Worm (Caenorhabditis elegans) whole organism, L1 larva: ENCODE data around the gene mrps-33.

Experiments
- C04F5.9 ChIP-seq: sonication (generic microtip); optimal IDR thresholded peaks from 2 replicates; lab custom pipeline; 2016; ENCODE audit warnings: missing genetic modification characterization, missing compliant biosample characterization
- C16A3.4 ChIP-seq: fragments of 150-350 bp; optimal IDR thresholded peaks from 2 replicates; lab custom pipeline; 2014; ENCODE audit warnings: missing biosample characterization, missing genetic modification characterization
- F16B12.6 ChIP-seq: fragments of 150-350 bp; optimal IDR thresholded peaks from 2 replicates; lab custom pipeline; 2014; ENCODE audit warnings: missing biosample characterization, missing genetic modification characterization
- aha-1 ChIP-seq: fragments of 150-350 bp; optimal IDR thresholded peaks from 2 replicates; lab custom pipeline; 2014; ENCODE audit warnings: missing biosample characterization, missing genetic modification characterization
- ceh-8 ChIP-seq: fragments of 200-800 bp; sonication (Bioruptor generic); optimal IDR thresholded peaks from 2 replicates; lab custom pipeline; 2018; ENCODE audit warnings: mild to moderate bottlenecking, missing genetic modification characterization, moderate library complexity, missing compliant biosample characterization
- ces-1 ChIP-seq: fragments of 150-350 bp; optimal IDR thresholded peaks from 2 replicates; lab custom pipeline; 2014; ENCODE audit warnings: missing biosample characterization, missing genetic modification reagents, missing genetic modification characterization
- dpl-1 ChIP-seq, 3 experiments: fragments of 150-350 bp in 2 of 3; sonication (generic microtip) in 1 of 3; optimal IDR thresholded peaks; 2 replicates each; lab custom pipeline; 2014 to 2017; ENCODE audit warnings: missing biosample characterization in 3 of 3, missing genetic modification characterization in 3 of 3, missing genetic modification reagents in 3 of 3
- egl-13 ChIP-seq: sonication (generic microtip); optimal IDR thresholded peaks from 2 replicates; lab custom pipeline; 2016; ENCODE audit warnings: missing genotype, missing genetic modification reagents, missing genetic modification characterization, missing compliant biosample characterization
- egl-27 ChIP-seq, 2 experiments: fragments of 150-350 bp in 1 of 2; sonication (generic microtip); optimal IDR thresholded peaks; 3 replicates each; lab custom pipeline; 2017 to 2018; ENCODE audit warnings: missing biosample characterization in 2 of 2, missing genetic modification characterization in 2 of 2, missing genetic modification reagents in 2 of 2
- elt-2 ChIP-seq: sonication (generic microtip); optimal IDR thresholded peaks from 2 replicates; lab custom pipeline; 2016; ENCODE audit warnings: missing genetic modification characterization, mild to moderate bottlenecking, inconsistent platforms, missing compliant biosample characterization, missing genetic modification reagents
- fkh-10 ChIP-seq: sonication (generic microtip); optimal IDR thresholded peaks from 2 replicates; lab custom pipeline; 2017; ENCODE audit warnings: missing biosample characterization, missing genetic modification reagents, missing genetic modification characterization
- fkh-8 ChIP-seq: sonication (generic microtip); optimal IDR thresholded peaks from 2 replicates; lab custom pipeline; 2016; ENCODE audit warnings: mild to moderate bottlenecking, missing genetic modification characterization, missing compliant biosample characterization
- fos-1 ChIP-seq: fragments of 150-350 bp; optimal IDR thresholded peaks from 2 replicates; lab custom pipeline; 2014; ENCODE audit warnings: missing biosample characterization, missing genetic modification characterization
- grh-1 ChIP-seq: fragments of 200-800 bp; sonication (Bioruptor generic); IDR thresholded peaks from 2 replicates; pipeline ENCODE4 v1.3.6; 2022; ENCODE audit warnings: missing genetic modification reagents, missing genetic modification characterization, missing compliant biosample characterization
- hpl-2 ChIP-seq: fragments of 150-350 bp; optimal IDR thresholded peaks from 2 replicates; lab custom pipeline; 2014; ENCODE audit warnings: missing biosample characterization, missing genetic modification reagents, missing genetic modification characterization
- isw-1 ChIP-seq: fragments of 200-800 bp; sonication (Bioruptor generic); IDR thresholded peaks from 2 replicates; pipeline ENCODE4 v1.3.6; 2022; ENCODE audit warnings: missing genetic modification characterization, missing compliant biosample characterization
- lin-13 ChIP-seq: fragments of 150-350 bp; optimal IDR thresholded peaks from 2 replicates; lab custom pipeline; 2014; ENCODE audit warnings: missing biosample characterization, missing genetic modification reagents, missing genetic modification characterization
- lin-14 ChIP-seq: fragments of 200-800 bp; sonication (Bioruptor generic); optimal IDR thresholded peaks from 2 replicates; lab custom pipeline; 2018; ENCODE audit warnings: mild to moderate bottlenecking, missing genetic modification characterization, moderate library complexity, missing compliant biosample characterization
- lin-15B ChIP-seq: fragments of 150-350 bp; sonication (generic microtip); optimal IDR thresholded peaks from 3 replicates; lab custom pipeline; 2014; ENCODE audit warnings: missing biosample characterization, missing genetic modification characterization
- lir-3 ChIP-seq: sonication (generic microtip); optimal IDR thresholded peaks from 2 replicates; lab custom pipeline; 2016; ENCODE audit warnings: mild to moderate bottlenecking, missing genetic modification characterization, moderate library complexity, missing compliant biosample characterization; ENCODE audit not compliant: poor library complexity
- lsy-2 ChIP-seq, 2 experiments: fragments of 150-350 bp; optimal IDR thresholded peaks; 2 replicates each; lab custom pipeline; 2014; ENCODE audit warnings: missing biosample characterization in 2 of 2, missing genetic modification characterization in 2 of 2
- mdl-1 ChIP-seq, 2 experiments: fragments of 150-350 bp; optimal IDR thresholded peaks; 2 replicates each; lab custom pipeline; 2014 to 2017; ENCODE audit warnings: missing biosample characterization in 2 of 2, missing genetic modification characterization in 2 of 2, inconsistent platforms in 1 of 2
- mep-1 ChIP-seq: fragments of 150-350 bp; optimal IDR thresholded peaks from 2 replicates; lab custom pipeline; 2014; ENCODE audit warnings: missing biosample characterization, missing genetic modification characterization
- nhr-11 ChIP-seq: fragments of 150-350 bp; optimal IDR thresholded peaks from 2 replicates; lab custom pipeline; 2014; ENCODE audit warnings: missing biosample characterization, missing genetic modification characterization
- nhr-12 ChIP-seq: sonication (generic microtip); optimal IDR thresholded peaks from 2 replicates; lab custom pipeline; 2017; ENCODE audit warnings: missing biosample characterization, missing genetic modification characterization
- nhr-19 ChIP-seq: fragments of 200-800 bp; sonication (Bioruptor generic); conservative IDR thresholded peaks from 2 replicates; pipeline ENCODE4 v1.3.6; 2022; ENCODE audit warnings: missing genetic modification characterization, missing compliant biosample characterization
- nhr-20 ChIP-seq: sonication (generic microtip); optimal IDR thresholded peaks from 2 replicates; lab custom pipeline; 2016; ENCODE audit warnings: mild to moderate bottlenecking, missing genetic modification characterization, missing compliant biosample characterization
- nhr-71 ChIP-seq: sonication (generic microtip); optimal IDR thresholded peaks from 2 replicates; lab custom pipeline; 2016; ENCODE audit warnings: mild to moderate bottlenecking, missing genetic modification characterization, moderate library complexity, missing compliant biosample characterization
- nhr-77 ChIP-seq: fragments of 150-350 bp; optimal IDR thresholded peaks from 2 replicates; lab custom pipeline; 2014; ENCODE audit warnings: missing biosample characterization, missing genetic modification characterization
- nhr-85 ChIP-seq: sonication (generic microtip); peaks from one replicate; lab custom pipeline; 2016; ENCODE audit warnings: missing genetic modification characterization, inconsistent platforms, missing compliant biosample characterization
- rnt-1 ChIP-seq: sonication (generic microtip); optimal IDR thresholded peaks from 2 replicates; lab custom pipeline; 2016; ENCODE audit warnings: mild to moderate bottlenecking, missing genetic modification characterization, moderate library complexity, missing compliant biosample characterization
- skn-1 ChIP-seq: fragments of 150-350 bp; optimal IDR thresholded peaks from 2 replicates; lab custom pipeline; 2014; ENCODE audit warnings: missing biosample characterization, missing genetic modification characterization
- snpc-4 ChIP-seq: fragments of 150-350 bp; optimal IDR thresholded peaks from 2 replicates; lab custom pipeline; 2014; ENCODE audit warnings: missing biosample characterization, missing genetic modification characterization
- snu-23 ChIP-seq: sonication (generic microtip); optimal IDR thresholded peaks from 2 replicates; lab custom pipeline; 2016; ENCODE audit warnings: missing genetic modification characterization, missing compliant biosample characterization
- sptf-1 ChIP-seq: fragments of 150-350 bp; optimal IDR thresholded peaks from 2 replicates; lab custom pipeline; 2014; ENCODE audit warnings: missing biosample characterization, missing genetic modification characterization
- unc-130 ChIP-seq: fragments of 150-350 bp; optimal IDR thresholded peaks from 2 replicates; lab custom pipeline; 2017; ENCODE audit warnings: missing biosample characterization, missing genetic modification characterization, inconsistent platforms
- unc-30 ChIP-seq: sonication (generic microtip); optimal IDR thresholded peaks from 2 replicates; lab custom pipeline; 2017; ENCODE audit warnings: missing biosample characterization, missing genetic modification characterization
- unc-86 ChIP-seq: sonication (generic microtip); optimal IDR thresholded peaks from 2 replicates; lab custom pipeline; 2016; ENCODE audit warnings: missing genetic modification characterization, missing compliant biosample characterization
- xbp-1 ChIP-seq: sonication (generic microtip); optimal IDR thresholded peaks from 2 replicates; lab custom pipeline; 2016; ENCODE audit warnings: missing genetic modification characterization, missing compliant biosample characterization
- zip-4 ChIP-seq: fragments of 200-800 bp; sonication (Bioruptor generic); optimal IDR thresholded peaks from 2 replicates; lab custom pipeline; 2018; ENCODE audit warnings: mild to moderate bottlenecking, missing genetic modification characterization, moderate library complexity, missing compliant biosample characterization
- ztf-4 ChIP-seq: fragments of 150-350 bp; optimal IDR thresholded peaks from 2 replicates; lab custom pipeline; 2014; ENCODE audit warnings: missing biosample characterization, missing genetic modification characterization

mrps-33 gene

DNA sequence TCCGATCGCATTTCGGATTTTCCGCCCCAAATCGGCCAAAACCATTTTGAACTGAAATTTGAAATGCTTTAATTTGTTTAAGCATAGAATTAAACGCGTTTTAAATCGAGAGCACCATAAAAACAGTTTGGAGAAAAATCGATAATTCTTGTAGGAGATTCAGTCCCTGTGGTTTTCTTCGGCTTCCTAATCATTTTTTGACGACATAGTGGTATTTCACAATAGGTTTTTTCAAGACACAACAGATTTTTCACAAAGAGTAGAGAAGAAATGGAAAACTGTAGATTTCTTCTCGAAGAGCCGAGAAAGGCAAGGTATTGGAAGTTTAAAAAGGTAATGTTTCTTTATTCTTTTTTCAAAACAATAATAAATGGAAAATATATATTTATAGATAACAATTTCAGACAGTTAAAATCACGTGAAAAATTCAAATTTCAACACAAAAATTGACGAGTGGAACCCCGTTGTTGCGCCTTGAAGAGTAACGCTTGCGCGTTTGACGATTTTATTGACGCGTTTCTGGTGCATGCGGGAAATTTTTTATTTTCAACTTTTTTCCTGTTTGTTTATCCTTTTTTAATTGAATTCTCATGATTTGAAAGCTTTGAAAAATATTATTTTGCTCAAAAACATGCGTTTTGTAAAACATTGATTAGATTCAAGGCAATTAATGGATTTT, 4.0 kb upstream of the mrps-33 start, which contains the start of gene F21D5.7 (continued):
- TF ChIP-seq mdl-1 (tag; optimal IDR thresholded peaks at IDR 0.05; lab: Kevin White, UChicago), result peak in 1 of 2 experiments; percentile 79
- TF ChIP-seq lsy-2 (tag; optimal IDR thresholded peaks at IDR 0.05; lab: Kevin White, UChicago), result peak; percentile 86 to 88
- peak; percentile 68 for TF ChIP-seq isw-1 (GFP tag; lab: Robert Waterston, UW)
- peak; percentile 90 for TF ChIP-seq mep-1 (tag; lab: Kevin White, UChicago)
- TF ChIP-seq skn-1, result peak; percentile 82
- TF ChIP-seq grh-1 (GFP tag; lab: Robert Waterston, UW), result peak; percentile 61
- peak; percentile 87 for TF ChIP-seq lin-14
- TF ChIP-seq nhr-11 (tag; lab: Kevin White, UChicago), result peak; percentile 61
- TF ChIP-seq nhr-19, result peak; percentile 84
- peak; percentile 33 for TF ChIP-seq ztf-4
- TF ChIP-seq sptf-1 (tag; lab: Kevin White, UChicago), result no peak
- peak; percentile 89 for TF ChIP-seq nhr-71 (tag; lab: Kevin White, UChicago)
- no peak for TF ChIP-seq egl-27 (tag; optimal IDR thresholded peaks at IDR 0.05; lab: Kevin White, UChicago)
- peak; percentile 60 for TF ChIP-seq unc-130 (tag; lab: Kevin White, UChicago)
- peak; percentile 89 for TF ChIP-seq nhr-85 (tag; lab: Kevin White, UChicago)
- peak; percentile 46 for TF ChIP-seq fkh-8
- TF ChIP-seq nhr-12 (tag; lab: Kevin White, UChicago), result no peak
- no peak for TF ChIP-seq ceh-8 (GFP tag; lab: Kevin White, UChicago)
- TF ChIP-seq snpc-4 (tag; lab: Kevin White, UChicago), result peak; percentile 45
- TF ChIP-seq nhr-77 (tag; lab: Kevin White, UChicago), result peak; percentile 56
- peak; percentile 65 for TF ChIP-seq lin-15B (tag; lab: Kevin White, UChicago)
- TF ChIP-seq F16B12.6 (tag; lab: Kevin White, UChicago), result peak; percentile 51
- peak; percentile 67 for TF ChIP-seq unc-86
- TF ChIP-seq rnt-1 (tag; lab: Kevin White, UChicago), result peak; percentile 87
- TF ChIP-seq xbp-1 (tag; lab: Kevin White, UChicago), result peak; percentile 84
- peak; percentile 81 to 88 (median 87) for TF ChIP-seq dpl-1 (GFP tag; optimal IDR thresholded peaks at IDR 0.05; lab: Kevin White, UChicago)
- peak; percentile 58 for TF ChIP-seq fos-1 (tag; lab: Kevin White, UChicago)
- TF ChIP-seq C16A3.4 (tag; lab: Kevin White, UChicago), result peak; percentile 67
- TF ChIP-seq egl-13, result peak; percentile 66
- TF ChIP-seq fkh-10 (GFP tag; lab: Kevin White, UChicago), result no peak
- peak; percentile 43 for TF ChIP-seq aha-1 (tag; lab: Kevin White, UChicago)
- peak; percentile 62 for TF ChIP-seq zip-4 (GFP tag; lab: Kevin White, UChicago)
- TF ChIP-seq ces-1 (GFP tag; lab: Kevin White, UChicago), result no peak
- peak; percentile 72 for TF ChIP-seq lin-13 (GFP tag; lab: Kevin White, UChicago)
- peak; percentile 46 for TF ChIP-seq lir-3 (tag; lab: Kevin White, UChicago)
- peak; percentile 33 for TF ChIP-seq hpl-2 (GFP tag; lab: Kevin White, UChicago)
- peak; percentile 83 for TF ChIP-seq nhr-20
- no peak for TF ChIP-seq unc-30 (tag; lab: Kevin White, UChicago)
- TF ChIP-seq C04F5.9 (tag; lab: Kevin White, UChicago), result peak; percentile 62

- TF ChIP-seq snu-23 (GFP tag; lab: Kevin White, UChicago), result no peak
- no peak for TF ChIP-seq lsy-2 (tag; optimal IDR thresholded peaks at IDR 0.05; lab: Kevin White, UChicago)
- no peak for TF ChIP-seq elt-2 (tag; lab: Kevin White, UChicago)
- no peak for TF ChIP-seq hpl-2 (GFP tag; lab: Kevin White, UChicago)
- no peak for TF ChIP-seq grh-1 (GFP tag; lab: Robert Waterston, UW)
Observed at ce11 chrIV:8740952-8741438, 1.2 kb upstream of the mrps-33 start, which contains the start of gene F21D5.6. Gene F21D5.6 (minus strand): TSS chrIV:8741388.
